Worm (Caenorhabditis elegans) whole organism, L4 larva: ENCODE measurements around the gene srd-38.

Experiments
- ama-1 ChIP-seq: fragments of 150-350 bp; optimal IDR thresholded peaks from 2 replicates; lab custom pipeline; 2014; ENCODE audit warnings: inconsistent platforms, mixed read lengths
- ces-1 ChIP-seq: fragments of 150-350 bp; sonication (generic microtip); optimal IDR thresholded peaks from 4 replicates; lab custom pipeline; 2014; ENCODE audit warnings: missing biosample characterization, missing genetic modification reagents, missing genetic modification characterization
- lin-39 ChIP-seq: fragments of 150-350 bp; optimal IDR thresholded peaks from 2 replicates; lab custom pipeline; 2014; ENCODE audit warnings: missing biosample characterization, missing genetic modification reagents, missing genetic modification characterization
- nhr-11 ChIP-seq: fragments of 150-350 bp; optimal IDR thresholded peaks from 2 replicates; lab custom pipeline; 2014; ENCODE audit warnings: missing biosample characterization, missing genetic modification characterization
- pha-4 ChIP-seq, 2 experiments: fragments of 150-350 bp in 1 of 2; fragments of 200-800 bp in 1 of 2; sonication (Bioruptor generic) in 1 of 2; IDR thresholded peaks in 1 of 2; optimal IDR thresholded peaks in 1 of 2; 2 replicates each; pipeline versions ENCODE4 v1.3.6 to Lab custom; 2014 to 2022; ENCODE audit warnings: missing genetic modification characterization in 2 of 2, missing genetic modification reagents in 2 of 2, missing biosample characterization in 1 of 2, missing compliant biosample characterization in 1 of 2
- sdz-12 ChIP-seq: fragments of 200-800 bp; sonication (Bioruptor generic); optimal IDR thresholded peaks from 2 replicates; lab custom pipeline; 2018; ENCODE audit warnings: mild to moderate bottlenecking, missing genetic modification characterization, missing compliant biosample characterization

DNA sequence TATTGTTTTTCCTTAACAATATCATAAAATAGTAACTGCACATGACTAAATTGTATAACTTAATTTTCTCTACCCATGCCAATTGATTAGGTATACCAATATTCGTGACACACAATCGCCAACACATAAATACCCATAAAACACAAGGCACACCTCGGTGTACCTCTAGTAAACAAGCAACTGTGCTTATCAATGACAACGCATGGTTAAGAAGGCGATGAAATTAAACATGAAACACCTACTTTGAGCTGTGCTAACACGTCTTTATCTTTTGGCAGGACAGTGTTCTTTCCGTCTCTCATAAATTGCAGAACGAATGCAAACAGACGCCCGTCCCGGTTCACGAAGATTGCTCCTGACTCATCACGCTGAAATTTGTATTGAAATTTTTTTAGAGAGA is 19.2 kb downstream of the srd-38 start:
- TF ChIP-seq ces-1 (GFP tag; lab: Kevin White, UChicago) (no peak), lin-39 (tag; lab: Kevin White, UChicago) (no peak), pha-4 (GFP tag; IDR thresholded peaks at IDR 0.05; lab: Robert Waterston, UW) (no peak), pha-4 (tag; optimal IDR thresholded peaks at IDR 0.05; lab: Kevin White, UChicago) (no peak), nhr-11 (no peak), ama-1 (no peak), sdz-12 (GFP tag; lab: Kevin White, UChicago) (no peak)
